Worm (Caenorhabditis elegans) whole organism, L3 larva: ENCODE measurements around the gene R10E11.5.

ENCODE experiments used
- ZK546.5 ChIP-seq: sonication (generic microtip); optimal IDR thresholded peaks from 2 replicates; lab custom pipeline; 2017; ENCODE audit warnings: missing biosample characterization, missing genetic modification characterization
- daf-12 ChIP-seq: fragments of 150-350 bp; optimal IDR thresholded peaks from 2 replicates; lab custom pipeline; 2014; ENCODE audit warnings: missing biosample characterization, missing genetic modification reagents, missing genetic modification characterization

DNA sequence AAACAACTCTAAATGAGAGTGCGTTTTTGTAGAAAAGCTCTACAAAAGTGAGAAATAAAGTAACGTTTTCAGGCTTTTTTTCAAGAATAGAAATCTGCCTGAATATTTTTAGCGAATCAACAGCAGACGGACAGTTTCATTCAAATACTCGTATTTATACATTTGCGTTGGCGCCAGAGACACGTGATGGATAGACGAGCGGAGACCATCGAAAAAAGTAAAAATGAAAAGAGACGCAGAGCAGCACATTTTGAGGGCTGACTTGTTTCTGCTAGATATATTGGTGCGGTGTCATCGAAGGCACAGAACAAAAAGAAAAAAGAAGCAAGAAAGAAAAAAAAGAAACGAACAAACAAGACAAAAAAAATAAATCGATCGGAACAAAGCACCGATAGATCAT, 36.5 kb upstream of the R10E11.5 start:
- TF ChIP-seq daf-12 (tag; lab: Kevin White, UChicago) (no peak), ZK546.5 (tag; lab: Kevin White, UChicago) (no peak)
